Worm (Caenorhabditis elegans): ENCODE measurements around the gene nfki-1.

The nfki-1 gene

DNA sequence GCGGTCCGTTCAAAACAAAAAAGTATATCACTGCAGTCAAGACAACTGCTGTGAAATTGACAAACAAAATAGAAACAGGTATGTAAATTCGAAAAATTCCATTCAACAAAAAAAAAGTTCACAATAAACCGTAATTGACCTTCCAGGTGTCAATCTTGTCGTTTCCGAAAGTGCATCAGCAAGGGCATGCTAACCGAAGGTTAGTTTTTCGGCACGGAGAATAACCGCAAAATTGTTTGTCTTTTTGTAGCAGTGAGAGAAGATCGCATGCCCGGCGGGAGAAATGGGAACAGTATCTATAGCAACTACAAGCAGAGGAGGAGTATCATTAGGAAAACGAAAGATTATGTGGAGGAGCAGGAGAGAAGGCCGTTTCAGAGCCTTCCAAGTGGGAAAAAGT lies 42.4 kb upstream of the nfki-1 start:
- no peak for TF ChIP-seq elt-1 (tag; optimal IDR thresholded peaks at IDR 0.05; ENCODE audit: borderline replicate concordance, insufficient read depth)
- TF ChIP-seq mep-1 (tag; optimal IDR thresholded peaks at IDR 0.05): no peak
- no peak for TF ChIP-seq ceh-43 (GFP tag; optimal IDR thresholded peaks at IDR 0.05)
- TF ChIP-seq pha-4 (tag; optimal IDR thresholded peaks at IDR 0.05): no peak
- TF ChIP-seq snpc-4 (tag; optimal IDR thresholded peaks at IDR 0.05): no peak
- no peak for TF ChIP-seq sptf-1 (tag; optimal IDR thresholded peaks at IDR 0.05)
- TF ChIP-seq nhr-12 (tag; optimal IDR thresholded peaks at IDR 0.05): no peak
- TF ChIP-seq lsy-2 (tag; optimal IDR thresholded peaks at IDR 0.05): no peak
- TF ChIP-seq unc-120 (tag; optimal IDR thresholded peaks at IDR 0.05; ENCODE audit: poor library complexity, severe bottlenecking): no peak
- TF ChIP-seq blmp-1 (tag; optimal IDR thresholded peaks at IDR 0.05): no peak
- TF ChIP-seq nhr-76 (tag; optimal IDR thresholded peaks at IDR 0.05): no peak
- no peak for TF ChIP-seq ces-1 (GFP tag; optimal IDR thresholded peaks at IDR 0.05)
- TF ChIP-seq ham-2 (GFP tag; optimal IDR thresholded peaks at IDR 0.05): no peak
- no peak for TF ChIP-seq flh-1 (GFP tag; optimal IDR thresholded peaks at IDR 0.05)
- no peak for TF ChIP-seq nhr-237 (tag; optimal IDR thresholded peaks at IDR 0.05)
- no peak for TF ChIP-seq nhr-2 (tag; optimal IDR thresholded peaks at IDR 0.05)
- TF ChIP-seq drap-1 (GFP tag; optimal IDR thresholded peaks at IDR 0.05): no peak
- no peak for TF ChIP-seq unc-62 (GFP tag; optimal IDR thresholded peaks at IDR 0.05)
- TF ChIP-seq ceh-83 (GFP tag; optimal IDR thresholded peaks at IDR 0.05): no peak
- TF ChIP-seq mls-2 (tag; optimal IDR thresholded peaks at IDR 0.05): no peak

ce11 chrX:15317146-15317545 lies 37.9 kb upstream of the nfki-1 start, which contains the start of gene glb-28:
TSS of gene glb-28 (minus strand) at chrX:15317246.
- no peak for TF ChIP-seq nhr-28 (tag; optimal IDR thresholded peaks at IDR 0.05)
- no peak for TF ChIP-seq lsy-2 (tag; optimal IDR thresholded peaks at IDR 0.05)
- no peak for TF ChIP-seq zip-8 (tag; optimal IDR thresholded peaks at IDR 0.05)
- no peak for TF ChIP-seq ztf-11 (tag; optimal IDR thresholded peaks at IDR 0.05)
- no peak for TF ChIP-seq pha-4 (tag; optimal IDR thresholded peaks at IDR 0.05)
- TF ChIP-seq mep-1 (tag; optimal IDR thresholded peaks at IDR 0.05): no peak
- no peak for TF ChIP-seq nhr-237 (tag; optimal IDR thresholded peaks at IDR 0.05)
- no peak for TF ChIP-seq elt-1 (tag; optimal IDR thresholded peaks at IDR 0.05; ENCODE audit: borderline replicate concordance, insufficient read depth)
- TF ChIP-seq ces-1 (GFP tag; optimal IDR thresholded peaks at IDR 0.05): no peak
- no peak for TF ChIP-seq bed-3 (GFP tag; optimal IDR thresholded peaks at IDR 0.05)
- TF ChIP-seq hlh-1 (tag; optimal IDR thresholded peaks at IDR 0.05): no peak
- no peak for TF ChIP-seq flh-1 (GFP tag; optimal IDR thresholded peaks at IDR 0.05)
- no peak for TF ChIP-seq mls-2 (tag; optimal IDR thresholded peaks at IDR 0.05)
- TF ChIP-seq unc-62 (GFP tag; optimal IDR thresholded peaks at IDR 0.05): no peak
- TF ChIP-seq lin-32 (GFP tag; optimal IDR thresholded peaks at IDR 0.05): no peak

- no peak for TF ChIP-seq sem-2 (GFP tag; optimal IDR thresholded peaks at IDR 0.05)
- TF ChIP-seq tbx-8 (GFP tag; optimal IDR thresholded peaks at IDR 0.05): no peak
- TF ChIP-seq mls-2 (tag; optimal IDR thresholded peaks at IDR 0.05): no peak
- no peak for TF ChIP-seq nhr-237 (tag; optimal IDR thresholded peaks at IDR 0.05)
- no peak for TF ChIP-seq ztf-11 (tag; optimal IDR thresholded peaks at IDR 0.05)
- TF ChIP-seq ces-1 (GFP tag; optimal IDR thresholded peaks at IDR 0.05): no peak
- no peak for TF ChIP-seq ceh-83 (GFP tag; optimal IDR thresholded peaks at IDR 0.05)
- no peak for TF ChIP-seq mep-1 (tag; optimal IDR thresholded peaks at IDR 0.05)
- no peak for TF ChIP-seq cnd-1 (tag; optimal IDR thresholded peaks at IDR 0.05)
- no peak for TF ChIP-seq nhr-28 (tag; optimal IDR thresholded peaks at IDR 0.05)
- TF ChIP-seq mab-5 (tag; optimal IDR thresholded peaks at IDR 0.05): no peak
These were observed 33.8 kb upstream of the nfki-1 start for ce11 chrX:15321217-15321616.

- TF ChIP-seq pha-4 (tag; optimal IDR thresholded peaks at IDR 0.05): no peak
- TF ChIP-seq ceh-43 (GFP tag; optimal IDR thresholded peaks at IDR 0.05): no peak
- no peak for TF ChIP-seq zip-8 (tag; optimal IDR thresholded peaks at IDR 0.05)
- no peak for TF ChIP-seq mls-2 (tag; optimal IDR thresholded peaks at IDR 0.05)
- TF ChIP-seq snpc-4 (tag; optimal IDR thresholded peaks at IDR 0.05): no peak
- no peak for TF ChIP-seq mep-1 (tag; optimal IDR thresholded peaks at IDR 0.05)
- peak; percentile 72 for TF ChIP-seq ces-1 (GFP tag; optimal IDR thresholded peaks at IDR 0.05)
These were observed 33.2 kb upstream of the nfki-1 start for ce11 chrX:15321791-15322190.

- no peak for TF ChIP-seq blmp-1 (tag; optimal IDR thresholded peaks at IDR 0.05)
- TF ChIP-seq sptf-1 (tag; optimal IDR thresholded peaks at IDR 0.05): no peak
- no peak for TF ChIP-seq ceh-43 (GFP tag; optimal IDR thresholded peaks at IDR 0.05)
- no peak for TF ChIP-seq cnd-1 (tag; optimal IDR thresholded peaks at IDR 0.05)
- no peak for TF ChIP-seq unc-120 (tag; optimal IDR thresholded peaks at IDR 0.05; ENCODE audit: poor library complexity, severe bottlenecking)
These were observed 29.3 kb upstream of the nfki-1 start, which contains the start of gene Y15E3A.3 for ce11 chrX:15325709-15326108. TSS of gene Y15E3A.3 (minus strand) at chrX:15325809.

Measured in whole organism, mixed stage, embryonic.